Fruit fly (Drosophila melanogaster): ENCODE data around the gene CG32260.

dm6 chr3L:4167353-4167842 lies 25.2 kb downstream of the CG32260 start, which contains the start of gene mas:
- TF ChIP-seq CG8478 (optimal IDR thresholded peaks at IDR 0.05) = no peak
- TF ChIP-seq Dll (optimal IDR thresholded peaks at IDR 0.05) = no peak
- no peak for TF ChIP-seq usp (GFP tag; optimal IDR thresholded peaks at IDR 0.05)
- TF ChIP-seq psq (optimal IDR thresholded peaks at IDR 0.05) = no peak

Measured in whole organism.